Fruit fly (Drosophila melanogaster) whole organism, embryonic: ENCODE data around the gene CG12206.

Experiments
- B-H1 ChIP-seq: fragments of 200-800 bp; sonication (Bioruptor generic); IDR thresholded peaks from 3 replicates; pipeline ENCODE4 v1.3.6; 2022; ENCODE audit warnings: missing biosample characterization, missing genetic modification characterization
- BEAF-32 ChIP-seq: fragments of 200-800 bp; sonication (Bioruptor generic); optimal IDR thresholded peaks from 3 replicates; lab custom pipeline; 2017; ENCODE audit warnings: missing biosample characterization, missing genetic modification characterization, mild to moderate bottlenecking, moderate library complexity, missing genetic modification reagents
- Bdp1 ChIP-seq: fragments of 200-800 bp; sonication (Bioruptor generic); optimal IDR thresholded peaks from 3 replicates; lab custom pipeline; 2016; ENCODE audit warnings: missing biosample characterization, missing genetic modification characterization
- Bgb ChIP-seq: fragments of 200-800 bp; sonication (Bioruptor generic); IDR thresholded peaks from 2 replicates; pipeline ENCODE4 v1.3.6; 2022; ENCODE audit warnings: missing biosample characterization, missing genetic modification characterization; ENCODE audit not compliant: partially characterized antibody
- CG1024 ChIP-seq: fragments of 200-800 bp; sonication (Bioruptor generic); IDR thresholded peaks from 2 replicates; pipeline ENCODE4 v1.3.6; 2022; ENCODE audit warnings: missing biosample characterization, missing genetic modification characterization
- CG11456 ChIP-seq: fragments of 200-800 bp; sonication (Bioruptor generic); IDR thresholded peaks from 3 replicates; pipeline ENCODE4 v1.3.6; 2022; ENCODE audit warnings: missing biosample characterization, missing genetic modification characterization
- CG11504 ChIP-seq: fragments of 200-800 bp; sonication (Bioruptor generic); optimal IDR thresholded peaks from 3 replicates; lab custom pipeline; 2019; ENCODE audit warnings: missing biosample characterization, mild to moderate bottlenecking, missing genetic modification characterization, moderate library complexity
- CG11695 ChIP-seq: fragments of 200-800 bp; sonication (Bioruptor generic); IDR thresholded peaks from 3 replicates; pipeline ENCODE4 v1.3.6; 2022; ENCODE audit warnings: missing biosample characterization, missing genetic modification characterization
- CG13894 ChIP-seq: fragments of 200-800 bp; sonication (Bioruptor generic); optimal IDR thresholded peaks from 3 replicates; lab custom pipeline; 2018; ENCODE audit warnings: missing biosample characterization, mild to moderate bottlenecking, missing genetic modification characterization, moderate library complexity
- CG17912 ChIP-seq: fragments of 200-800 bp; sonication (Bioruptor generic); optimal IDR thresholded peaks from 2 replicates; lab custom pipeline; 2018; ENCODE audit warnings: missing biosample characterization, mild to moderate bottlenecking, missing genetic modification characterization
- CG30403 ChIP-seq: fragments of 200-800 bp; sonication (Bioruptor generic); optimal IDR thresholded peaks from 3 replicates; lab custom pipeline; 2016; ENCODE audit warnings: missing biosample characterization, missing genetic modification characterization
- CG33213 ChIP-seq: fragments of 200-800 bp; sonication (Bioruptor generic); optimal IDR thresholded peaks from 3 replicates; lab custom pipeline; 2016; ENCODE audit warnings: missing biosample characterization, missing genetic modification characterization
- CG3847 ChIP-seq: fragments of 200-800 bp; sonication (Bioruptor generic); IDR thresholded peaks from 2 replicates; pipeline ENCODE4 v1.3.6; 2022; ENCODE audit warnings: missing biosample characterization, missing genetic modification characterization
- CG6683 ChIP-seq: fragments of 200-800 bp; sonication (Bioruptor generic); optimal IDR thresholded peaks from 2 replicates; lab custom pipeline; 2017; ENCODE audit warnings: missing biosample characterization, mild to moderate bottlenecking, missing genetic modification characterization, missing genetic modification reagents
- CG6689 ChIP-seq: fragments of 200-800 bp; sonication (Bioruptor generic); IDR thresholded peaks from 2 replicates; pipeline ENCODE4 v1.3.6; 2022; ENCODE audit warnings: missing biosample characterization, missing genetic modification characterization
- CG7556 ChIP-seq: fragments of 200-800 bp; sonication (Bioruptor generic); optimal IDR thresholded peaks from 2 replicates; lab custom pipeline; 2017; ENCODE audit warnings: missing biosample characterization, mild to moderate bottlenecking, missing genetic modification characterization
- CG8359 ChIP-seq: fragments of 200-800 bp; sonication (Bioruptor generic); optimal IDR thresholded peaks from 2 replicates; lab custom pipeline; 2017; ENCODE audit warnings: missing biosample characterization, mild to moderate bottlenecking, missing genetic modification characterization, borderline replicate concordance
- CG8388 ChIP-seq: fragments of 200-800 bp; sonication (Bioruptor generic); optimal IDR thresholded peaks from 2 replicates; lab custom pipeline; 2019; ENCODE audit warnings: missing biosample characterization, mild to moderate bottlenecking, missing genetic modification characterization, moderate library complexity
- CG8924 ChIP-seq: fragments of 200-800 bp; optimal IDR thresholded peaks from 3 replicates; lab custom pipeline; 2019; ENCODE audit warnings: missing biosample characterization, mild to moderate bottlenecking, missing genetic modification characterization, moderate library complexity
- CG9609 ChIP-seq: fragments of 200-800 bp; sonication (Bioruptor generic); optimal IDR thresholded peaks from 3 replicates; lab custom pipeline; 2016; ENCODE audit warnings: missing biosample characterization, missing genetic modification characterization
- CG9932 ChIP-seq: fragments of 200-800 bp; sonication (Bioruptor generic); IDR thresholded peaks from 2 replicates; pipeline ENCODE4 v1.3.6; 2022; ENCODE audit warnings: missing biosample characterization, missing genetic modification characterization
- Chrac-16 ChIP-seq: fragments of 200-800 bp; sonication (Bioruptor generic); optimal IDR thresholded peaks from 3 replicates; lab custom pipeline; 2016; ENCODE audit warnings: missing biosample characterization, missing genetic modification characterization
- D19A ChIP-seq: fragments of 200-800 bp; optimal IDR thresholded peaks from 3 replicates; lab custom pipeline; 2019; ENCODE audit warnings: missing biosample characterization, mild to moderate bottlenecking, missing genetic modification characterization, moderate library complexity
- Deaf1 ChIP-seq: fragments of 200-800 bp; optimal IDR thresholded peaks from 3 replicates; lab custom pipeline; 2019; ENCODE audit warnings: missing biosample characterization, mild to moderate bottlenecking, missing genetic modification characterization, moderate library complexity
- Dip2 ChIP-seq: fragments of 200-800 bp; sonication (Bioruptor generic); IDR thresholded peaks from 2 replicates; pipeline ENCODE4 v1.3.6; 2022; ENCODE audit warnings: missing biosample characterization, missing genetic modification characterization
- Nf-YC ChIP-seq: fragments of 200-800 bp; optimal IDR thresholded peaks from 3 replicates; lab custom pipeline; 2019; ENCODE audit warnings: missing biosample characterization, mild to moderate bottlenecking, missing genetic modification characterization, moderate library complexity
- Oli ChIP-seq: fragments of 200-800 bp; sonication (Bioruptor generic); optimal IDR thresholded peaks from 2 replicates; lab custom pipeline; 2018; ENCODE audit warnings: missing biosample characterization, mild to moderate bottlenecking, missing genetic modification characterization, moderate library complexity
- Optix ChIP-seq: fragments of 200-800 bp; sonication (Bioruptor generic); IDR thresholded peaks from 3 replicates; pipeline ENCODE4 v1.3.6; 2022; ENCODE audit warnings: missing biosample characterization, missing genetic modification characterization
- PHDP ChIP-seq: fragments of 200-800 bp; sonication (Bioruptor generic); optimal IDR thresholded peaks from 3 replicates; lab custom pipeline; 2018; ENCODE audit warnings: missing biosample characterization, mild to moderate bottlenecking, missing genetic modification characterization, moderate library complexity
- Ravus ChIP-seq: fragments of 200-800 bp; sonication (Bioruptor generic); IDR thresholded peaks from 2 replicates; pipeline ENCODE4 v1.3.6; 2022; ENCODE audit warnings: missing biosample characterization, missing genetic modification characterization
- Sox102F ChIP-seq: fragments of 200-800 bp; sonication (Bioruptor generic); optimal IDR thresholded peaks from 2 replicates; lab custom pipeline; 2018; ENCODE audit warnings: missing biosample characterization, mild to moderate bottlenecking, missing genetic modification characterization, moderate library complexity
- Xrp1 ChIP-seq: fragments of 200-800 bp; sonication (Bioruptor generic); IDR thresholded peaks from 2 replicates; pipeline ENCODE4 v1.3.6; 2022; ENCODE audit warnings: missing biosample characterization, missing genetic modification characterization
- ase ChIP-seq: fragments of 200-800 bp; sonication (Bioruptor generic); IDR thresholded peaks from 3 replicates; pipeline ENCODE4 v1.3.6; 2022; ENCODE audit warnings: missing biosample characterization, missing genetic modification characterization
- dmrt11E ChIP-seq: fragments of 200-800 bp; sonication (Bioruptor generic); optimal IDR thresholded peaks from 3 replicates; lab custom pipeline; 2018; ENCODE audit warnings: missing biosample characterization, mild to moderate bottlenecking, missing genetic modification characterization, moderate library complexity
- en ChIP-seq: fragments of 200-800 bp; sonication (Bioruptor generic); optimal IDR thresholded peaks from 2 replicates; lab custom pipeline; 2016; ENCODE audit warnings: missing biosample characterization, missing genetic modification characterization
- esg ChIP-seq: fragments of 200-800 bp; sonication (Bioruptor generic); conservative IDR thresholded peaks from 2 replicates; pipeline ENCODE4 v1.3.6; 2022; ENCODE audit warnings: missing biosample characterization, missing genetic modification characterization
- gem ChIP-seq: fragments of 200-800 bp; sonication (Bioruptor generic); optimal IDR thresholded peaks from 2 replicates; lab custom pipeline; 2019; ENCODE audit warnings: missing biosample characterization, mild to moderate bottlenecking, missing genetic modification characterization, moderate library complexity
- gsb-n ChIP-seq: fragments of 200-800 bp; sonication (Bioruptor generic); optimal IDR thresholded peaks from 3 replicates; lab custom pipeline; 2018; ENCODE audit warnings: missing biosample characterization, mild to moderate bottlenecking, missing genetic modification characterization
- knrl ChIP-seq: fragments of 200-800 bp; sonication (Bioruptor generic); IDR thresholded peaks from 3 replicates; pipeline ENCODE4 v1.3.6; 2022; ENCODE audit warnings: missing biosample characterization, missing genetic modification characterization; ENCODE audit not compliant: partially characterized antibody
- sc ChIP-seq, 3 experiments: fragments of >200 bp in 2 of 3; fragments of 200-800 bp in 1 of 3; sonication (Bioruptor generic) in 1 of 3; optimal IDR thresholded peaks; 2 replicates in 2 of 3; 3 replicates in 1 of 3; lab custom pipeline; 2017; ENCODE audit warnings: mild to moderate bottlenecking in 1 of 3, missing biosample characterization in 1 of 3, missing genetic modification characterization in 1 of 3, missing genetic modification reagents in 1 of 3
- sens-2 ChIP-seq: fragments of 200-800 bp; sonication (Bioruptor generic); IDR thresholded peaks from 2 replicates; pipeline ENCODE4 v1.3.6; 2022; ENCODE audit warnings: missing biosample characterization, missing genetic modification characterization
- sim ChIP-seq: fragments of 200-800 bp; sonication (Bioruptor generic); IDR thresholded peaks from 2 replicates; pipeline ENCODE4 v1.3.6; 2022; ENCODE audit warnings: missing biosample characterization, missing genetic modification characterization
- slp2 ChIP-seq: fragments of 200-800 bp; sonication (Bioruptor generic); optimal IDR thresholded peaks from 2 replicates; lab custom pipeline; 2016; ENCODE audit warnings: missing biosample characterization, missing genetic modification characterization
- sug ChIP-seq: fragments of 200-800 bp; optimal IDR thresholded peaks from 2 replicates; lab custom pipeline; 2019; ENCODE audit warnings: missing biosample characterization, mild to moderate bottlenecking, missing genetic modification characterization, moderate library complexity
- tll ChIP-seq, 2 experiments: fragments of 200-800 bp in 1 of 2; fragments of >200 bp in 1 of 2; sonication (Bioruptor generic) in 1 of 2; optimal IDR thresholded peaks; 2 replicates each; lab custom pipeline; 2017 to 2019; ENCODE audit warnings: missing biosample characterization in 2 of 2, missing genetic modification characterization in 2 of 2, mild to moderate bottlenecking in 1 of 2, moderate library complexity in 1 of 2
- trh ChIP-seq: fragments of 200-800 bp; sonication (Bioruptor generic); optimal IDR thresholded peaks from 2 replicates; lab custom pipeline; 2016; ENCODE audit warnings: missing biosample characterization, missing genetic modification characterization
- unpg ChIP-seq: fragments of 200-800 bp; sonication (Bioruptor generic); optimal IDR thresholded peaks from 3 replicates; lab custom pipeline; 2018; ENCODE audit warnings: missing biosample characterization, mild to moderate bottlenecking, missing genetic modification characterization, moderate library complexity
- vnd ChIP-seq: fragments of 200-800 bp; sonication (Bioruptor generic); IDR thresholded peaks from 3 replicates; pipeline ENCODE4 v1.3.6; 2022; ENCODE audit warnings: missing biosample characterization, missing genetic modification characterization; ENCODE audit not compliant: partially characterized antibody
- wor ChIP-seq: fragments of 200-800 bp; sonication (Bioruptor generic); IDR thresholded peaks from 2 replicates; pipeline ENCODE4 v1.3.6; 2022; ENCODE audit warnings: missing biosample characterization, missing genetic modification characterization
- zfh1 ChIP-seq: fragments of 200-800 bp; sonication (Bioruptor generic); IDR thresholded peaks from 3 replicates; pipeline ENCODE4 v1.3.6; 2022; ENCODE audit warnings: missing biosample characterization, missing genetic modification characterization
- zfh2 ChIP-seq: fragments of 200-800 bp; sonication (Bioruptor generic); optimal IDR thresholded peaks from 2 replicates; lab custom pipeline; 2016; ENCODE audit warnings: missing biosample characterization, missing genetic modification characterization

The CG12206 gene

dm6 chrX:3454715-3455114 lies 19.6 kb downstream of the CG12206 start (continued):
- TF ChIP-seq CG1024 (GFP tag; lab: Robert Waterston, UW) (no peak), vnd (no peak), unpg (GFP tag; lab: Kevin White, UChicago) (peak; percentile 52), Xrp1 (GFP tag; lab: Robert Waterston, UW) (peak; percentile 64), trh (GFP tag; lab: Kevin White, UChicago) (no peak), Oli (tag; lab: Kevin White, UChicago) (peak; percentile 36), CG6683 (GFP tag; lab: Kevin White, UChicago) (no peak), sug (tag; lab: Kevin White, UChicago) (no peak), slp2 (no peak), en (no peak), knrl (GFP tag; lab: Robert Waterston, UW) (no peak), Sox102F (peak; percentile 54), Bdp1 (no peak), esg (GFP tag; lab: Robert Waterston, UW) (no peak), Nf-YC (tag; lab: Kevin White, UChicago) (no peak), D19A (tag; lab: Kevin White, UChicago) (peak; percentile 56), zfh1 (GFP tag; lab: Robert Waterston, UW) (0 out of 3 replicates have a peak, but pooled peaks have one; percentile 31), Dip2 (GFP tag; lab: Robert Waterston, UW) (no peak), BEAF-32 (GFP tag; lab: Kevin White, UChicago) (no peak), CG9609 (GFP tag; lab: Kevin White, UChicago) (no peak), PHDP (tag; lab: Kevin White, UChicago) (no peak), CG11504 (tag; lab: Kevin White, UChicago) (peak; percentile 34), gem (tag; lab: Kevin White, UChicago) (peak; percentile 47), sc (optimal IDR thresholded peaks at IDR 0.05; lab: Kevin White, UChicago) (no peak), sc (GFP tag; optimal IDR thresholded peaks at IDR 0.05; lab: Kevin White, UChicago) (no peak), CG30403 (no peak), CG8924 (tag; lab: Kevin White, UChicago) (no peak), CG9932 (GFP tag; lab: Robert Waterston, UW) (no peak), Bgb (GFP tag; lab: Robert Waterston, UW) (no peak), CG6689 (GFP tag; lab: Robert Waterston, UW) (peak; percentile 29; the same call in 1 of the 2 replicates), zfh2 (GFP tag; lab: Kevin White, UChicago) (no peak), Ravus (GFP tag; lab: Robert Waterston, UW) (no peak), CG7556 (GFP tag; lab: Kevin White, UChicago) (no peak), tll (GFP tag; optimal IDR thresholded peaks at IDR 0.05; lab: Kevin White, UChicago) (no peak), wor (no peak), ase (GFP tag; lab: Robert Waterston, UW) (no peak), CG11456 (GFP tag; lab: Robert Waterston, UW) (no peak), dmrt11E (tag; lab: Kevin White, UChicago) (peak; percentile 12), sens-2 (GFP tag; lab: Robert Waterston, UW) (no peak), CG11695 (GFP tag; lab: Robert Waterston, UW) (0 out of 3 replicates have a peak, but pooled peaks have one; percentile 24), CG17912 (no peak), CG8359 (no peak), Deaf1 (tag; lab: Kevin White, UChicago) (no peak), CG8388 (GFP tag; lab: Kevin White, UChicago) (peak; percentile 13), B-H1 (GFP tag; lab: Robert Waterston, UW) (peak; percentile 25; the same call in 1 of the 3 replicates), CG33213 (GFP tag; lab: Kevin White, UChicago) (no peak), Chrac-16 (GFP tag; lab: Kevin White, UChicago) (peak; percentile 4), CG3847 (no peak), gsb-n (tag; lab: Kevin White, UChicago) (peak; percentile 3), Optix (GFP tag; lab: Robert Waterston, UW) (no peak), CG13894 (tag; lab: Kevin White, UChicago) (no peak), sim (GFP tag; lab: Robert Waterston, UW) (no peak)
